Worm (Caenorhabditis elegans) whole organism, early embryonic: Measurements from ENCODE around the gene eif-2Bdelta.

Experiments used
- B0310.2 ChIP-seq: sonication (generic microtip); optimal IDR thresholded peaks from 2 replicates; lab custom pipeline; 2016; ENCODE audit warnings: mild to moderate bottlenecking, missing genetic modification characterization, missing compliant biosample characterization
- aly-1 ChIP-seq: sonication (generic microtip); optimal IDR thresholded peaks from 2 replicates; lab custom pipeline; 2016; ENCODE audit warnings: missing genetic modification characterization, missing compliant biosample characterization
- ama-1 ChIP-seq: fragments of 150-350 bp; optimal IDR thresholded peaks from 2 replicates; lab custom pipeline; 2014
- flt-1 ChIP-seq: fragments of 200-800 bp; sonication (Bioruptor generic); IDR thresholded peaks from 2 replicates; pipeline ENCODE4 v1.3.6; 2022; ENCODE audit warnings: missing genetic modification characterization, missing compliant biosample characterization
- hnd-1 ChIP-seq: sonication (generic microtip); optimal IDR thresholded peaks from 2 replicates; lab custom pipeline; 2016; ENCODE audit warnings: missing genetic modification characterization, missing compliant biosample characterization
- sea-1 ChIP-seq: fragments of 200-800 bp; sonication (Bioruptor generic); conservative IDR thresholded peaks from 2 replicates; pipeline ENCODE4 v1.3.6; 2022; ENCODE audit warnings: missing genetic modification characterization, missing compliant biosample characterization
- tbx-11 ChIP-seq: fragments of 200-800 bp; sonication (Bioruptor generic); IDR thresholded peaks from 2 replicates; pipeline ENCODE4 v1.3.6; 2022; ENCODE audit warnings: missing genetic modification characterization, missing compliant biosample characterization

DNA sequence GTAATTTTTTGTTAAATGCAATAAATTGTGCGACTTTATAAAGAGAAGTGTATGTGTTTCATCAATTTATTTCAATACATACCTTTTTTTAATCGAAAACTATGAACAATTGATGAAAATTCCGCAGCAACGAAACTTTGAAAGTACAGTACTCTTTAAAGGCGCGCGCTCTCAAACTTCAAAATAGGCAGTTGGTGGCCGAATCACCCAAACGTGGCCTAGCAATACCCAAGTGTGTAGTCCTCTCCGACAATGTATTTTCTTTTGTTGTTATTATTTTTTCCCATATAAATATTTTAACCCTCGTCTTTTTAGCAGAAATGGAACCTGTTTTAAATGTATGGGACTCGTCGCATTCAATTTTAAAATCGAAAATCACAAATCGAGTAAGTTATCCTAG lies 22.9 kb downstream of the eif-2Bdelta start, which contains the start of gene C50F4.4:
- no peak for TF ChIP-seq aly-1 (tag; lab: Kevin White, UChicago)
- TF ChIP-seq flt-1 (GFP tag; lab: Robert Waterston, UW) = no peak
- TF ChIP-seq B0310.2 = no peak
- TF ChIP-seq tbx-11 (GFP tag; lab: Robert Waterston, UW) = no peak
- TF ChIP-seq ama-1 = no peak
- no peak for TF ChIP-seq sea-1 (GFP tag; lab: Robert Waterston, UW)
- TF ChIP-seq hnd-1 (tag; lab: Kevin White, UChicago) = no peak
